Worm (Caenorhabditis elegans) whole organism, L4 larva: Measurements from ENCODE around the gene moa-2.

ENCODE experiments used
- F10B5.3 ChIP-seq: sonication (generic microtip); optimal IDR thresholded peaks from 2 replicates; lab custom pipeline; 2016; ENCODE audit warnings: mild to moderate bottlenecking, missing genetic modification characterization, missing compliant biosample characterization
- F44E2.7 ChIP-seq: fragments of 200-800 bp; sonication (Bioruptor generic); IDR thresholded peaks from 2 replicates; pipeline ENCODE4 v2.1.2; 2022; ENCODE audit warnings: missing genetic modification characterization, missing compliant biosample characterization
- R02D3.7 ChIP-seq: fragments of 150-350 bp; sonication (generic microtip); optimal IDR thresholded peaks from 3 replicates; lab custom pipeline; 2014; ENCODE audit warnings: missing biosample characterization, missing genetic modification characterization
- Y105C5A.15 ChIP-seq: fragments of 200-800 bp; sonication (Bioruptor generic); IDR thresholded peaks from 2 replicates; pipeline ENCODE4 v1.3.6; 2022; ENCODE audit warnings: missing genetic modification characterization, missing compliant biosample characterization
- Y5F2A.4 ChIP-seq: fragments of 200-800 bp; sonication (Bioruptor generic); optimal IDR thresholded peaks from 2 replicates; lab custom pipeline; 2018; ENCODE audit warnings: mild to moderate bottlenecking, missing genetic modification characterization, missing compliant biosample characterization
- Y75B8A.6 ChIP-seq: fragments of 200-800 bp; sonication (Bioruptor generic); IDR thresholded peaks from 2 replicates; pipeline ENCODE4 v1.3.6; 2022; ENCODE audit warnings: missing genetic modification reagents, missing genetic modification characterization, missing compliant biosample characterization
- aha-1 ChIP-seq: fragments of 150-350 bp; peaks from one replicate; lab custom pipeline; 2014; ENCODE audit warnings: missing biosample characterization, missing genetic modification characterization
- aly-2 ChIP-seq: sonication (generic microtip); optimal IDR thresholded peaks from 2 replicates; lab custom pipeline; 2018; ENCODE audit warnings: missing biosample characterization, missing genetic modification characterization
- attf-4 ChIP-seq: sonication (generic microtip); optimal IDR thresholded peaks from 3 replicates; lab custom pipeline; 2017; ENCODE audit warnings: missing biosample characterization, missing genetic modification characterization
- ceh-44 ChIP-seq: fragments of 200-800 bp; sonication (Bioruptor generic); IDR thresholded peaks from 2 replicates; pipeline ENCODE4 v1.3.6; 2022; ENCODE audit warnings: missing genetic modification reagents, missing genetic modification characterization, missing compliant biosample characterization
- ceh-62 ChIP-seq: sonication (generic microtip); optimal IDR thresholded peaks from 2 replicates; lab custom pipeline; 2017; ENCODE audit warnings: missing biosample characterization, missing genetic modification characterization
- ces-1 ChIP-seq: fragments of 150-350 bp; sonication (generic microtip); optimal IDR thresholded peaks from 4 replicates; lab custom pipeline; 2014; ENCODE audit warnings: missing biosample characterization, missing genetic modification reagents, missing genetic modification characterization
- cey-2 ChIP-seq: sonication (generic microtip); optimal IDR thresholded peaks from 3 replicates; lab custom pipeline; 2017; ENCODE audit warnings: missing genetic modification characterization, mild to moderate bottlenecking, missing compliant biosample characterization, antibody characterized with exemption, borderline replicate concordance; ENCODE audit not compliant: insufficient read depth
- daf-16 ChIP-seq, 3 experiments: sonication (generic microtip); optimal IDR thresholded peaks; 2 replicates each; lab custom pipeline; 2016 to 2017; ENCODE audit warnings: missing genetic modification characterization in 3 of 3, missing genetic modification reagents in 3 of 3, mild to moderate bottlenecking in 2 of 3, missing compliant biosample characterization in 2 of 3, missing biosample characterization in 1 of 3, moderate library complexity in 1 of 3
- daf-8 ChIP-seq: fragments of 200-800 bp; sonication (Bioruptor generic); IDR thresholded peaks from 2 replicates; pipeline ENCODE4 v1.3.6; 2022; ENCODE audit warnings: missing genetic modification characterization, missing compliant biosample characterization
- dmd-9 ChIP-seq: fragments of 200-800 bp; sonication (Bioruptor generic); IDR thresholded peaks from 2 replicates; pipeline ENCODE4 v1.3.6; 2022; ENCODE audit warnings: missing genetic modification reagents, missing genetic modification characterization, missing compliant biosample characterization
- dpl-1 ChIP-seq: fragments of 150-350 bp; optimal IDR thresholded peaks from 2 replicates; lab custom pipeline; 2014; ENCODE audit warnings: missing biosample characterization, missing genetic modification reagents, missing genetic modification characterization
- duxl-1 ChIP-seq: sonication (generic microtip); optimal IDR thresholded peaks from 2 replicates; lab custom pipeline; 2016; ENCODE audit warnings: mild to moderate bottlenecking, missing genetic modification characterization, moderate library complexity, missing compliant biosample characterization; ENCODE audit not compliant: poor library complexity
- egl-27 ChIP-seq: sonication (generic microtip); optimal IDR thresholded peaks from 3 replicates; lab custom pipeline; 2017; ENCODE audit warnings: missing biosample characterization, missing genetic modification reagents, missing genetic modification characterization
- gei-8 ChIP-seq: fragments of 200-800 bp; sonication (Bioruptor generic); optimal IDR thresholded peaks from 2 replicates; lab custom pipeline; 2018; ENCODE audit warnings: mild to moderate bottlenecking, missing genetic modification characterization, missing compliant biosample characterization
- hif-1 ChIP-seq, 2 experiments: sonication (generic microtip); optimal IDR thresholded peaks; 2 replicates each; lab custom pipeline; 2016 to 2017; ENCODE audit warnings: missing compliant biosample characterization in 2 of 2, missing genetic modification characterization in 2 of 2, missing genetic modification reagents in 2 of 2, missing genotype in 2 of 2, mild to moderate bottlenecking in 1 of 2
- hlh-11 ChIP-seq: fragments of 200-800 bp; sonication (Bioruptor generic); optimal IDR thresholded peaks from 2 replicates; lab custom pipeline; 2018; ENCODE audit warnings: mild to moderate bottlenecking, missing genetic modification characterization, missing compliant biosample characterization
- lin-1 ChIP-seq: fragments of 200-800 bp; sonication (Bioruptor generic); IDR thresholded peaks from 2 replicates; pipeline ENCODE4 v1.3.6; 2022; ENCODE audit warnings: missing genetic modification reagents, missing genetic modification characterization, missing compliant biosample characterization
- lin-13 ChIP-seq: fragments of 150-350 bp; optimal IDR thresholded peaks from 2 replicates; lab custom pipeline; 2014; ENCODE audit warnings: missing biosample characterization, missing genetic modification reagents, missing genetic modification characterization
- lin-15B ChIP-seq: fragments of 150-350 bp; sonication (generic microtip); optimal IDR thresholded peaks from 3 replicates; lab custom pipeline; 2014; ENCODE audit warnings: missing biosample characterization, missing genetic modification characterization
- lin-38 ChIP-seq: fragments of 200-800 bp; sonication (Bioruptor generic); IDR thresholded peaks from 2 replicates; pipeline ENCODE4 v1.3.6; 2022; ENCODE audit warnings: missing genetic modification reagents, missing genetic modification characterization, missing compliant biosample characterization
- lir-3 ChIP-seq: sonication (generic microtip); optimal IDR thresholded peaks from 2 replicates; lab custom pipeline; 2016; ENCODE audit warnings: mild to moderate bottlenecking, missing genetic modification characterization, missing compliant biosample characterization
- lsy-2 ChIP-seq, 2 experiments: fragments of 150-350 bp in 1 of 2; sonication (generic microtip) in 1 of 2; optimal IDR thresholded peaks; 2 replicates each; lab custom pipeline; 2014 to 2017; ENCODE audit warnings: missing biosample characterization in 2 of 2, missing genetic modification characterization in 2 of 2
- nhr-102 ChIP-seq: sonication (generic microtip); optimal IDR thresholded peaks from 2 replicates; lab custom pipeline; 2016; ENCODE audit warnings: mild to moderate bottlenecking, missing genetic modification characterization, moderate library complexity, missing compliant biosample characterization
- nhr-11 ChIP-seq: fragments of 150-350 bp; optimal IDR thresholded peaks from 2 replicates; lab custom pipeline; 2014; ENCODE audit warnings: missing biosample characterization, missing genetic modification characterization
- nhr-111 ChIP-seq: fragments of 200-800 bp; sonication (Bioruptor generic); optimal IDR thresholded peaks from 2 replicates; lab custom pipeline; 2018; ENCODE audit warnings: mild to moderate bottlenecking, missing genetic modification characterization, missing compliant biosample characterization
- nhr-28 ChIP-seq: fragments of 150-350 bp; optimal IDR thresholded peaks from 2 replicates; lab custom pipeline; 2014; ENCODE audit warnings: missing biosample characterization, missing genetic modification characterization
- nhr-42 ChIP-seq: fragments of 200-800 bp; sonication (Bioruptor generic); IDR thresholded peaks from 2 replicates; pipeline ENCODE4 v1.3.6; 2022; ENCODE audit warnings: missing genetic modification characterization, missing compliant biosample characterization
- nhr-76 ChIP-seq: fragments of 150-350 bp; optimal IDR thresholded peaks from 2 replicates; lab custom pipeline; 2014; ENCODE audit warnings: missing biosample characterization, missing genetic modification characterization
- pha-4 ChIP-seq, 2 experiments: fragments of 150-350 bp in 1 of 2; fragments of 200-800 bp in 1 of 2; sonication (Bioruptor generic) in 1 of 2; IDR thresholded peaks in 1 of 2; optimal IDR thresholded peaks in 1 of 2; 2 replicates each; pipeline versions ENCODE4 v1.3.6 to Lab custom; 2014 to 2022; ENCODE audit warnings: missing genetic modification characterization in 2 of 2, missing genetic modification reagents in 2 of 2, missing biosample characterization in 1 of 2, missing compliant biosample characterization in 1 of 2
- php-3 ChIP-seq: fragments of 200-800 bp; sonication (Bioruptor generic); IDR thresholded peaks from 2 replicates; pipeline ENCODE4 v1.3.6; 2022; ENCODE audit warnings: missing genetic modification reagents, missing genetic modification characterization, missing compliant biosample characterization
- sdz-12 ChIP-seq: fragments of 200-800 bp; sonication (Bioruptor generic); optimal IDR thresholded peaks from 2 replicates; lab custom pipeline; 2018; ENCODE audit warnings: mild to moderate bottlenecking, missing genetic modification characterization, missing compliant biosample characterization
- snpc-4 ChIP-seq: fragments of 150-350 bp; optimal IDR thresholded peaks from 2 replicates; lab custom pipeline; 2014; ENCODE audit warnings: missing biosample characterization, missing genetic modification characterization
- spr-1 ChIP-seq: sonication (generic microtip); optimal IDR thresholded peaks from 2 replicates; lab custom pipeline; 2016; ENCODE audit warnings: mild to moderate bottlenecking, missing genetic modification characterization, missing compliant biosample characterization
- unc-62 ChIP-seq, 3 experiments: fragments of 150-350 bp in 1 of 3; sonication (generic microtip); optimal IDR thresholded peaks in 2 of 3; peaks in 1 of 3; 1 replicate in 1 of 3; 2 replicates in 2 of 3; lab custom pipeline; 2014 to 2017; ENCODE audit warnings: missing biosample characterization in 3 of 3, missing genetic modification characterization in 3 of 3, missing genetic modification reagents in 3 of 3, missing genotype in 1 of 3
- zfp-3 ChIP-seq: fragments of 200-800 bp; sonication (Bioruptor generic); conservative IDR thresholded peaks from 2 replicates; pipeline ENCODE4 v1.3.6; 2022; ENCODE audit warnings: missing genetic modification reagents, missing genetic modification characterization, missing compliant biosample characterization
- zip-11 ChIP-seq: fragments of 200-800 bp; sonication (Bioruptor generic); IDR thresholded peaks from 2 replicates; pipeline ENCODE4 v1.3.6; 2022; ENCODE audit warnings: missing genetic modification characterization, missing compliant biosample characterization
- zip-2 ChIP-seq: fragments of 150-350 bp; optimal IDR thresholded peaks from 2 replicates; lab custom pipeline; 2014; ENCODE audit warnings: missing biosample characterization, missing genetic modification characterization

Gene moa-2

DNA sequence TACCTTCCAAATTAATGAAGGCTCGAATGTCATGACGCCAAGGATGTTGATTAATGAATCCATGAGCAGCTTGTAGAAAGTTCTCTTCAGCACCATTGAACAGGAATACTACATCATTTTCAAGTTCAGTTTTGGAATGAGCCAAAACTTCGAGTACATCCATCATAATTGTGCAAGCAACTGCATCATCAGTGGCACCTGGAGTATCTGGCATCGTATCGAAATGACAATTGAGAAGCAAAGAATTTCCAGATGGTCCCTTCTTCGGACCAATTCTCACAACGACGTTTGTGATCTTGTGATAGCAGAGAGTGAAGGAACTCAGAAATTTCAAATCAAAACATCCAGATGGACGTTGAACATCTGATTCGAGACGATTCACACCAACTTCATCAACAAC, 5.6 kb upstream of the moa-2 start:
- TF ChIP-seq aly-2 (tag; lab: Kevin White, UChicago): no peak
- peak; percentile 94 for TF ChIP-seq aha-1 (tag; lab: Kevin White, UChicago)
- TF ChIP-seq, all 104 proteins: peak for 1

DNA sequence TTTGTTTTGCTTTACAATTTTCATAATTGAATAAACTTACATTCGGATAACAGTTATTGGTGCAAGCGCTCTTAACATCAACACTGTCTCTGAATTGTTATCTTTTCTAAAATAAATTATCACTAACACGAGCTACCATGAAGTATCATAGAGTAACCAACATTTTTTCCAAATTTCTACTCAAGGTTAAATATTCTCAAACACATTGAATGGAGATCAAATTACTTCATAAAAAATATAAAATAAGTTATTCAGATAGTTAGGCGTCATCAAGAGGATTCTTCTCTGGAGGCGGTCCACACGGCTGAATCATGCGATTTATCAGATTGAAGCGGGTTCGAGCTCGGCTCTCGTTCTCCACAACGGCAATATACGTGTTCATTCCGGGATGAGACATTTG, 427 bp downstream of the moa-2 start, which contains the start of gene B0495.5:
Gene B0495.5, minus strand, starts transcription at position 101 of the 400 bp plus-strand sequence.
- TF ChIP-seq Y105C5A.15 (GFP tag; lab: Robert Waterston, UW) (no peak), unc-62 (GFP tag; optimal IDR thresholded peaks at IDR 0.05 in 1 of 2; lab: Kevin White, UChicago) (peak in 1 of 2 experiments; percentile 1), unc-62 (tag; optimal IDR thresholded peaks at IDR 0.05; lab: Kevin White, UChicago) (no peak)

DNA sequence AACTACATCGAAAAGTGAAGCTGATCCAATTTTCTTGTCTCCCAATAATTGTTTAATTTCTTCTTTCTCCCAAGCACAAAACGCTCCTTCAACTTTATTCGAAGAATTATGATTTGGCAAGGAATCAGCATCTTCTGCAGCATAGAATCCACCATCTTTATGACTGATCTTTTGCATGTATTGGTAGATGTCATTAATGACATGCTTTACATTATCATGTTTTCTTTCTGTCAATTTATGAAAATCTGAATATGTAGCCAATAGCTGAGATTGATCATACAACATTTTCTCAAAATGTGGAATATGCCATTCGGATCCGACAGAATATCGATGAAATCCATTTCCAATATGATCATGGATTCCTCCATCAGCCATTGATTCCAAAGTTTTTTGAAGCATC, 1.7 kb downstream of the moa-2 start:
- TF ChIP-seq zip-2 (no peak), duxl-1 (tag; lab: Kevin White, UChicago) (no peak), unc-62 (GFP tag; optimal IDR thresholded peaks at IDR 0.05 in 1 of 2; lab: Kevin White, UChicago) (peak in 1 of 2 experiments; percentile 95), unc-62 (tag; optimal IDR thresholded peaks at IDR 0.05; lab: Kevin White, UChicago) (no peak)

DNA sequence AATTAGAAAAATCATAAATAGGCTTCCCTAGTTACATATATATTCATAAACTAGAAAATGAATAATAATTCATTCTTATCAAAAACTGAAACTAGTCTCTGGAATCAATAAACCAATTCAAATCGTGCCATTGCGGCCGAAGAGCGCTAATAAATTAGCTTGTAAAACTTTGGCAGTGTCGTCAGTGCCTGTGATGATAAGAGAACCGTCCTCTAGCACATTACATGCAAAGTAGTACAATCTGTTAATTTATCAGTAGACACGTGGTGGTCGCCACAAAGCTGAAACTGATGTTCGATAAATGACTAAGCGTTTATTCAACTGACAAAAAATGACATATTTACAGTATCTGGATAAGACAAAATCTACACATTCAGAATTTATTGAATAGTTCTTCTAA, 3.2 kb downstream of the moa-2 start:
- TF ChIP-seq hlh-11 (tag; lab: Kevin White, UChicago): peak; percentile 82
- no peak for TF ChIP-seq lin-13 (GFP tag; lab: Kevin White, UChicago)
- TF ChIP-seq php-3 (GFP tag; lab: Robert Waterston, UW): peak; percentile 98
- TF ChIP-seq zfp-3 (GFP tag; lab: Robert Waterston, UW): no peak
- no peak for TF ChIP-seq nhr-76 (tag; lab: Kevin White, UChicago)
- TF ChIP-seq nhr-102 (tag; lab: Kevin White, UChicago): peak; percentile 24
- TF ChIP-seq lsy-2 (tag; optimal IDR thresholded peaks at IDR 0.05; lab: Kevin White, UChicago): peak in 1 of 2 experiments; percentile 11
- no peak for TF ChIP-seq aha-1 (tag; lab: Kevin White, UChicago)
- TF ChIP-seq R02D3.7 (tag; lab: Kevin White, UChicago): no peak
- TF ChIP-seq Y75B8A.6 (GFP tag; lab: Robert Waterston, UW): no peak
- TF ChIP-seq pha-4 (GFP tag; IDR thresholded peaks at IDR 0.05; lab: Robert Waterston, UW): no peak
- TF ChIP-seq pha-4 (tag; optimal IDR thresholded peaks at IDR 0.05; lab: Kevin White, UChicago): no peak
- no peak for TF ChIP-seq zip-11 (GFP tag; lab: Robert Waterston, UW)
- no peak for TF ChIP-seq nhr-111 (GFP tag; lab: Kevin White, UChicago)
- TF ChIP-seq F44E2.7 (GFP tag; lab: Robert Waterston, UW): no peak
- no peak for TF ChIP-seq ceh-44
- no peak for TF ChIP-seq duxl-1 (tag; lab: Kevin White, UChicago)
- no peak for TF ChIP-seq ceh-62 (tag; lab: Kevin White, UChicago)
- TF ChIP-seq daf-8 (GFP tag; lab: Robert Waterston, UW): no peak
- TF ChIP-seq ces-1: no peak
- no peak for TF ChIP-seq nhr-42 (GFP tag; lab: Robert Waterston, UW)
- TF ChIP-seq gei-8 (GFP tag; lab: Kevin White, UChicago): no peak
- TF ChIP-seq F10B5.3 (tag; lab: Kevin White, UChicago): no peak
- TF ChIP-seq lin-38: no peak
- TF ChIP-seq lir-3 (tag; lab: Kevin White, UChicago): no peak
- no peak for TF ChIP-seq egl-27 (tag; lab: Kevin White, UChicago)
- TF ChIP-seq nhr-11 (tag; lab: Kevin White, UChicago): no peak
- TF ChIP-seq snpc-4: no peak
- TF ChIP-seq Y5F2A.4 (GFP tag; lab: Kevin White, UChicago): no peak
- TF ChIP-seq nhr-28: peak; percentile 60
- TF ChIP-seq cey-2 (tag; lab: Kevin White, UChicago): no peak
- TF ChIP-seq zip-2: no peak
- TF ChIP-seq sdz-12: no peak
- TF ChIP-seq daf-16 (GFP tag; optimal IDR thresholded peaks at IDR 0.05; lab: Kevin White, UChicago): no peak
- peak; percentile 66 for TF ChIP-seq daf-16 (tag; optimal IDR thresholded peaks at IDR 0.05; lab: Kevin White, UChicago)
- no peak for TF ChIP-seq hif-1 (tag; optimal IDR thresholded peaks at IDR 0.05; lab: Kevin White, UChicago)
- TF ChIP-seq attf-4: no peak
- TF ChIP-seq lin-1 (GFP tag; lab: Robert Waterston, UW): peak; percentile 84
- no peak for TF ChIP-seq dpl-1 (GFP tag; lab: Kevin White, UChicago)
- TF ChIP-seq lin-15B (tag; lab: Kevin White, UChicago): no peak
- no peak for TF ChIP-seq dmd-9 (GFP tag; lab: Robert Waterston, UW)
- TF ChIP-seq spr-1: no peak
